Worm (Caenorhabditis elegans): ENCODE results near the gene clec-52.
A peak's percentile ranks its signal among the peaks of the same experiment; 100 is the strongest.

clec-52 gene

DNA sequence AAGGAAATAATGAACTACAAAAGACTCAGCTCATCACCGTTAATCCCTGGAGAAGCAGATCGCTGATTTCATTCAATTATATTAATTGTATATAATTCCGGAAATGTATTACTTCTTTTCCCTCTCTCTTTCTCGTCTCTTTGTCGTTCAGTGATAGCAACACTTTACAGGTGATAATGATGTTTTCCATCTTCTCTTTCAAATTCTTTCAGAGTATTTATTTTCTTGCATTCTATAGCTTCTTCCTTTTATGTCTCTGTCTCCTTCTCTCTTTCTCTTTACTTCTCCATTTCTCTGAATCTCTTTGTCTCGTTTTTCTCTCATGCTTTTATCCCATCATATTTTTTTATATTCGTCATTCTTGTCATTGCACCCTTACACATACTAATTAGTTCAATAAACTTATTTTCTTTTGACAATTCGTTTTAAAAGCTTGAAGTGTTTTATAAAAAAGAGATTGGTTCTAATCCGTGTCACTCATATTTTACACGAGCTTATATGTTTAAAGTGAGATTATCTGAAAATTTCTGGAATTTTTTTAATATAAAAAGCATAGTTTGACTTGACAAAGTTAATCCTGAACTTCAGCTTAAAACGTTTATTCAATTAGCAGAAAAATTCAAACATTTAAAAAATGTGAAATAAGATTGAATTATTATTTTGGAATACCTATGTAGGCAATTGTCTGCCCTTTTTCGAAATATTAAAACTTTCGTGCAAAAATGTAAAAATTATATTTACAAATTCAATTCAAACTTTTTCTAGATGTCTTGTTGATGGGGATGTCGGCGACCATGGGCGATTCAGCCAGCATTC lies 25.6 kb downstream of the clec-52 start, which contains the start of gene pmk-2:
TSS of gene pmk-2 (plus strand) at position 766 of the 816 bp plus-strand sequence.
- TF ChIP-seq athp-1 (tag; optimal IDR thresholded peaks at IDR 0.05) (no peak), Y95B8A.8 (GFP tag; IDR thresholded peaks at IDR 0.05) (no peak), hmg-1.2 (GFP tag; IDR thresholded peaks at IDR 0.05) (peak; percentile 24; the same call in 1 of the 2 replicates), lin-26 (GFP tag; IDR thresholded peaks at IDR 0.05) (no peak), nhr-80 (tag; optimal IDR thresholded peaks at IDR 0.05) (peak; percentile 18)

- peak in 1 of 2 experiments; percentile 19 for TF ChIP-seq let-607 (tag; optimal IDR thresholded peaks at IDR 0.05)
- no peak for TF ChIP-seq sea-2 (GFP tag; IDR thresholded peaks at IDR 0.05)
- TF ChIP-seq B0019.2 (GFP tag; conservative IDR thresholded peaks at IDR 0.05) = no peak
- TF ChIP-seq Y79H2A.3 (GFP tag; conservative IDR thresholded peaks at IDR 0.05) = no peak
- peak; percentile 68 for TF ChIP-seq nhr-80 (tag; optimal IDR thresholded peaks at IDR 0.05)
- TF ChIP-seq ceh-27 (GFP tag; optimal IDR thresholded peaks at IDR 0.05) = no peak
- no peak for TF ChIP-seq K11D2.4 (GFP tag; IDR thresholded peaks at IDR 0.05)
- no peak for TF ChIP-seq aptf-3 (GFP tag; IDR thresholded peaks at IDR 0.05)
- TF ChIP-seq fkh-3 (tag; optimal IDR thresholded peaks at IDR 0.05) = no peak
- TF ChIP-seq F23B12.7 (tag; optimal IDR thresholded peaks at IDR 0.05; ENCODE audit: insufficient read depth) = peak; percentile 11
- no peak for TF ChIP-seq him-1 (tag; optimal IDR thresholded peaks at IDR 0.05)
Measured at ce11 chrIV:8138984-8139383, 29.6 kb downstream of the clec-52 start, which contains the start of gene pmk-3. pmk-3 (plus strand) TSS chrIV:8139219.

- no peak for TF ChIP-seq egrh-3 (GFP tag; IDR thresholded peaks at IDR 0.05)
- no peak for TF ChIP-seq Y56A3A.18 (GFP tag; IDR thresholded peaks at IDR 0.05)
- TF ChIP-seq lag-1 (GFP tag; IDR thresholded peaks at IDR 0.05) = no peak
- TF ChIP-seq lsy-27 (tag; optimal IDR thresholded peaks at IDR 0.05; ENCODE audit: borderline replicate concordance, insufficient read depth) = no peak
- TF ChIP-seq ceh-100 (GFP tag; IDR thresholded peaks at IDR 0.05) = no peak
- no peak for TF ChIP-seq C06A6.2 (GFP tag; conservative IDR thresholded peaks at IDR 0.05)
- no peak for TF ChIP-seq ztf-25 (GFP tag; IDR thresholded peaks at IDR 0.05)
- TF ChIP-seq madf-6 (GFP tag; IDR thresholded peaks at IDR 0.05) = no peak
- no peak for TF ChIP-seq B0035.1 (tag; optimal IDR thresholded peaks at IDR 0.05)
- TF ChIP-seq mel-28 (tag; optimal IDR thresholded peaks at IDR 0.05; ENCODE audit: borderline replicate concordance) = no peak
- TF ChIP-seq rcor-1 (GFP tag; IDR thresholded peaks at IDR 0.05) = no peak
- no peak for TF ChIP-seq unc-130 (GFP tag; optimal IDR thresholded peaks at IDR 0.05)
- TF ChIP-seq Y79H2A.3 (GFP tag; conservative IDR thresholded peaks at IDR 0.05) = no peak
- no peak for TF ChIP-seq nhr-90 (tag; optimal IDR thresholded peaks at IDR 0.05)
- no peak for TF ChIP-seq ztf-18 (tag; optimal IDR thresholded peaks at IDR 0.05)
- no peak for TF ChIP-seq mxl-1 (tag; optimal IDR thresholded peaks at IDR 0.05)
- TF ChIP-seq gei-17 (GFP tag; optimal IDR thresholded peaks at IDR 0.05) = no peak
- TF ChIP-seq efl-1 (GFP tag; optimal IDR thresholded peaks at IDR 0.05) = no peak
- TF ChIP-seq Y53F4B.3 (GFP tag; IDR thresholded peaks at IDR 0.05) = no peak
- TF ChIP-seq attf-3 (GFP tag; conservative IDR thresholded peaks at IDR 0.05) = no peak
Measured at ce11 chrIV:8136548-8136947, 32.0 kb downstream of the clec-52 start.
